Worm (Caenorhabditis elegans): ENCODE results near the gene srd-66.
A peak's percentile ranks its signal among the peaks of the same experiment; 100 is the strongest.

The srd-66 gene

DNA sequence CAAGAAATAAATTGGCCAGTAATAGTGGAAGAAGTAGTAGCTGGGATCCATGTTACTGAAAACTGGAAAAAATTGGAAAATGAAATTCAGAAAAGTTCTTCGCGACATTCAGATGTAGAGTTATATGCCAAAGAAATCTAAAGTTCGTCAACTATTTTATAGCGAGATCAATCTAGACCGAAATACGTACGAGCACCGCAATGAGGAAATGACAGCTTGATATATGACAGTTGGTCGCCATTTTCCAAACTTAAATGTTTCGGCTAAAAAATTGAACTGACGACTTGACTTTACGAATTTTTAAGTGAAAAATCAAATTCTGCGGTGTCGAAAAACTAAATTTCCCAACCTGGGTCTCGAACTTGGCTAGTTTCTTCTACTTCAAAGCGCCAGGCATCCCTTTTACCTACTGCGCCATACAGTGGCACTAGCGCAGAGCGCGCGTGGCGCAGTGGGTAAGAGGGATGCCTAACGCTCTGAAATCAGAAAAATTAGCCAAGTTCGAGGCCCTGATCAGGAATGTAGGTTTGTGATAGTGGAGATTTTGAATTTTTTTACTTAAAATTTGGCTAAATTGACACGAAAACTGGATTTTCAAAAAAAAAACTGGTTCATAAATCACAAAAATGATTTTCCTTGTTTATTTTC, at the start of gene srd-66:
Gene srd-66, minus strand, starts transcription at position 51 of the 648 bp plus-strand sequence.
- no peak for TF ChIP-seq ama-1 (optimal IDR thresholded peaks at IDR 0.05)
- no peak for TF ChIP-seq dmd-4 (tag; optimal IDR thresholded peaks at IDR 0.05)
- TF ChIP-seq sma-3 (GFP tag; optimal IDR thresholded peaks at IDR 0.05) = no peak
- TF ChIP-seq mdl-1 (tag; optimal IDR thresholded peaks at IDR 0.05) = no peak

DNA sequence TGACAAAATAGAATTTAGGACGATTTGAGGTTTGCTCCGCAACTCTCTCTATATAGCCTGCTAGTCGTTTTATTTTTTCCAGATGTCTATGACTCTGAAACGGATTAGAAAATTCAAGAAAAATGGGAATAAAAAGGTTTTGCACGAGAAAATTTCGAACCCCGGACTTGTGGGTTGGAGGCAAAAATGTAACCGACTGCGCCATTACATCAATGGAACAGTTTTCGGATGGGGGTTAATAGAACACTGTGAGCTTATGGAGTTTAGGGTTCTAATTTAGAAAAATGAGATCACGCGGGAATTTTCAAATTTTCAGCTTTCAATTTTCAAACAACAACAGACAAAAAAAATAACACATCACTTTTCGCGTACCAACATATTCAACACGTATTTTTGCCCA, 49.3 kb upstream of the srd-66 start:
- TF ChIP-seq dmd-4 (tag; optimal IDR thresholded peaks at IDR 0.05) = no peak
- TF ChIP-seq sma-3 (GFP tag; optimal IDR thresholded peaks at IDR 0.05) = no peak
- no peak for TF ChIP-seq lin-13 (GFP tag; optimal IDR thresholded peaks at IDR 0.05)

DNA sequence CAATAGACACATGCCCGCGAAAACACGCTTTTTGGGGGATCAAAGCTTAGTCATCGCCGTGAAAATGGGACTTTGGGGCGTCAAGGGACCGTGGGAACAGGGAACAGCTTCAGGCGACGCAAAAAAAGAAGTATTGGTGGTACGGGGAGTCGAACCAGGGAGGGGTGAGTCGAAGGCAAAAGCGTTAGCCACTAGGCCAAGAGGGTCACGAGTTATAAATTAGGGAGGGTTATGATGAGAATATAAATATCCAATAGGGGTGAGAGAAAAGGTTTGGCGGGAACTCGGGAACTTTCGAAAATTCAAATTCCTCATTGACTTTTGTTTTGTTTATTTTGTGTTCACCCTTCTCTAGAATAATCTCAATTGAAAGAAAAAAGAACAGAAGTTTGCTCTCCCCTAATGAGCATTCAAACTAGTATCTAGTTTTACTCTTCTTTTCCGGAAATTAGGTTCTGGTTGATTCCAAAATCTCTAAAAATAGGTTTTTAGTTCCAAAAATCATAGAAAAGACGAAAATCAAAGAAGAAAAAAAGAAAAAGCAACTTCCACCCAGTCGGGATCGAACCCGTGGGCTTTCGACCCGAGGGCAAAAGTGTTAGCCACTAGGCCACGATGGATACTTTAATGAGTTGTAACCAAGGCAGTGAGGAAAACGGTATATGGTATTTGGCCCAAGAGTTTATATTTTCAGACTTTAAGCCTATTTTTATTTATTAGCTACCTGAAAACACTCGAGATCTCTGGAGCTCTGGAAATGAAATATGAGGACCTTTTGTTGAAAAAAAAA, 48.5 kb upstream of the srd-66 start:
- no peak for TF ChIP-seq lsy-2 (tag; optimal IDR thresholded peaks at IDR 0.05)
- TF ChIP-seq blmp-1 (tag; optimal IDR thresholded peaks at IDR 0.05; ENCODE audit: insufficient read depth) = no peak
- TF ChIP-seq peb-1 (tag; optimal IDR thresholded peaks at IDR 0.05) = no peak
- no peak for TF ChIP-seq R02D3.7 (tag; optimal IDR thresholded peaks at IDR 0.05)
- no peak for TF ChIP-seq elt-1 (tag; optimal IDR thresholded peaks at IDR 0.05)
- no peak for TF ChIP-seq nhr-23 (tag; optimal IDR thresholded peaks at IDR 0.05)

DNA sequence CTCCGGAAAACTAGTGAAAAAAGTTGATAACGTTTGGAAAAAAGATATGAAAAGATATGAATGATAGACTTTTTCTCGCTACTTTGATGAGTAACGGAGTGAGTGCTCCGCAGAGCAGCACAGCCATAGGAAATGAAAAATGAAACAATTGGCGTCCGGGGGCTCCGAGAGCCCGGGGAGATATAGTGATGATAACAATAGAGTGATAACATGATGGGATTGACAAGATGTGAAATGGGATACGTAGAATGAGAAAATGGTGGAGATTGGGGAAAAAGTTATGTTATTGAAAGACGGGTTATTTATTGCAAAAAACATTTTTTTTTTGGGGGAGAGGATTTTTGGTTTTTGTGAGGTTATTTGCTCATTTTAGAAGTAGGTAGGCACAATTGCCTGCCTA, 45.1 kb upstream of the srd-66 start:
- no peak for TF ChIP-seq ztf-11 (tag; optimal IDR thresholded peaks at IDR 0.05)
- TF ChIP-seq lsy-2 (tag; optimal IDR thresholded peaks at IDR 0.05) = peak in 1 of 2 experiments; percentile 15
- TF ChIP-seq F13H6.1 (tag; optimal IDR thresholded peaks at IDR 0.05) = peak; percentile 12

DNA sequence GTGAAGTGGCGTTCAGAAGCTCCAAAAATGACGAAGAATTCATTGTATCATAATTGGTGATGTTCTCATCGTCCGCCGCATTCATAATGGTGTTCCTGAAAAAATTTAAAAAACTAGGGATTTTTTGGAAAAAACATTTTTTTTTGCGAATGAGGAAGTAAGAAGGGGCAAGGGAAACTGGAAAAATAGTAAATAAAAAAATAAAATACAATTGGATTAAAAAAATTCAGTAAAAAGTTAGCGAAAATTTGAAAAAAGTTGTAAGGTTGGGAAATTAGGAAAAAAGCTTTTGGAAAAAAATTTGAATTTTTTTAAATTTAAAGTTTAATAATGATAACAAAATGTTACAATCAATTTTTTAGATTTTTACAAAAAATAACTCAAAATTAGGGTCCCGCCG, 39.0 kb upstream of the srd-66 start, which contains the start of gene ckr-2:
Gene ckr-2, minus strand, starts transcription at position 101 of the 400 bp plus-strand sequence.
- TF ChIP-seq ceh-82 (tag; optimal IDR thresholded peaks at IDR 0.05) (no peak), unc-55 (GFP tag; optimal IDR thresholded peaks at IDR 0.05) (no peak), ztf-11 (tag; optimal IDR thresholded peaks at IDR 0.05) (no peak), unc-62 (GFP tag; optimal IDR thresholded peaks at IDR 0.05) (no peak), nhr-23 (tag; optimal IDR thresholded peaks at IDR 0.05) (no peak), nhr-237 (tag; optimal IDR thresholded peaks at IDR 0.05) (no peak), peb-1 (tag; optimal IDR thresholded peaks at IDR 0.05) (no peak), gmeb-1 (tag; optimal IDR thresholded peaks at IDR 0.05) (no peak), fos-1 (tag; optimal IDR thresholded peaks at IDR 0.05) (no peak), mbf-1 (tag; optimal IDR thresholded peaks at IDR 0.05) (no peak), nhr-77 (tag; optimal IDR thresholded peaks at IDR 0.05) (no peak), sem-4 (tag; optimal IDR thresholded peaks at IDR 0.05) (no peak), nhr-129 (tag; optimal IDR thresholded peaks at IDR 0.05) (no peak), elt-1 (tag; optimal IDR thresholded peaks at IDR 0.05) (no peak), lsy-2 (tag; optimal IDR thresholded peaks at IDR 0.05) (no peak)

DNA sequence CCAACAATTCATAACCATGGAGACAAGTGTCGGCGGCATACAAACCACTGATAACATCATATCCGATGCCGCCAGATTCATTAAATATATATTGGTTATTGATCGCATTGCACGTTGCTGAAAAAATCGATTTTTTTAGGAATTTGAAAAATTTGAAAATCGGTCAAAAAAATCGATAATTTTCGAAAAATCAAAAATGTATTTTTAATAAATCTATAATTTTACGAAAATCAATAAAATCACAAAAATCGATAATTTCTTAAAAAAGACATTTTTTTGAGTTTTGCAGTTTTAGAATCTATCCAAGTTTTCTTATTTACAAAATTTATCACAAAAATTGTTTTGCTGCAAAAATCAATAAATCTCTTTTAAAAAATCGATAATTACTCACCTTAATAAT, 33.0 kb upstream of the srd-66 start:
- TF ChIP-seq crh-2 (tag; optimal IDR thresholded peaks at IDR 0.05) = no peak
- TF ChIP-seq ama-1 (optimal IDR thresholded peaks at IDR 0.05) = no peak
- no peak for TF ChIP-seq nhr-25 (tag; optimal IDR thresholded peaks at IDR 0.05)
- TF ChIP-seq nhr-6 (tag; optimal IDR thresholded peaks at IDR 0.05) = no peak
- TF ChIP-seq blmp-1 (tag; optimal IDR thresholded peaks at IDR 0.05; ENCODE audit: insufficient read depth) = no peak
- TF ChIP-seq unc-62 (GFP tag; optimal IDR thresholded peaks at IDR 0.05) = no peak

DNA sequence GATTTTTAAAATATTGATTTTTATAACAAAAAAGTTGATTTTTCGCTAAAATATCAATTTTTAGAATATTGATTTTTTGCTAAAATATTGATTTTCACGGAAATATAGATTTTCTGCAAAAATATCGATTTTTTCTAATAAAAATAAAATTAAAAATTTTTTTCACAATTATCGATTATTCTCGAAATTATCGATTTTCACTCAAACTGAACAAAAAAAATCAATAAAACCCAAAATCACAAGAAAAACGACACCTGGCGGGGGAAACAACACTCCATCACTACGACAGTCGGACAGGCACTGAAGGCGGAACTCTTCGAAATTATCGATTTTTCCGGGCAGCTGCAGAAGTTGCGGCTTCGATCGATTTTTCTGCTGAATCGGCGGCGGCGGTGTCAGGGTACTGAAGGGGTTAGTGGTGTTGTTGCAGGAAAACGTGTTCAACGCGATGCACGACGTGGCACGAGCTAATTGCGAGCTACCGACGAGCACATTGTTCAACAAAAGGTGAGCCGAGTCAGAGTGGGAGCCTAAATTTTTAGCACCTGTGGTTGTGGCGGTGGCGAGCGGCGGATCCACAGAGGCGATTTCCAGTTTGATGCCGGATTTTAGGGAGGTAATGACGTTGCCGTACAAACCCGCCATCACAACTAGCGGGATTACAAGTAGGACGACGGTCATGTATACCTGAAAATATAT, 30.9 kb upstream of the srd-66 start:
- no peak for TF ChIP-seq crh-2 (tag; optimal IDR thresholded peaks at IDR 0.05)
- TF ChIP-seq nhr-237 (tag; optimal IDR thresholded peaks at IDR 0.05) = no peak
- no peak for TF ChIP-seq nhr-77 (tag; optimal IDR thresholded peaks at IDR 0.05)
- no peak for TF ChIP-seq aly-2 (tag; optimal IDR thresholded peaks at IDR 0.05)
- TF ChIP-seq ztf-11 (tag; optimal IDR thresholded peaks at IDR 0.05) = no peak
- no peak for TF ChIP-seq nhr-11 (tag; optimal IDR thresholded peaks at IDR 0.05)
- TF ChIP-seq R02D3.7 (tag; optimal IDR thresholded peaks at IDR 0.05) = no peak
- TF ChIP-seq lin-39 (tag; optimal IDR thresholded peaks at IDR 0.05) = no peak
- TF ChIP-seq ceh-82 (tag; optimal IDR thresholded peaks at IDR 0.05) = no peak
- TF ChIP-seq mab-5 (tag; optimal IDR thresholded peaks at IDR 0.05) = no peak
- TF ChIP-seq mdl-1 (tag; optimal IDR thresholded peaks at IDR 0.05) = no peak
- no peak for TF ChIP-seq fos-1 (tag; optimal IDR thresholded peaks at IDR 0.05)
- no peak for TF ChIP-seq sem-4 (tag; optimal IDR thresholded peaks at IDR 0.05)
- no peak for TF ChIP-seq unc-39 (tag; optimal IDR thresholded peaks at IDR 0.05)
